Worm (Caenorhabditis elegans): ENCODE data around the gene sbds-1.

Gene sbds-1

DNA sequence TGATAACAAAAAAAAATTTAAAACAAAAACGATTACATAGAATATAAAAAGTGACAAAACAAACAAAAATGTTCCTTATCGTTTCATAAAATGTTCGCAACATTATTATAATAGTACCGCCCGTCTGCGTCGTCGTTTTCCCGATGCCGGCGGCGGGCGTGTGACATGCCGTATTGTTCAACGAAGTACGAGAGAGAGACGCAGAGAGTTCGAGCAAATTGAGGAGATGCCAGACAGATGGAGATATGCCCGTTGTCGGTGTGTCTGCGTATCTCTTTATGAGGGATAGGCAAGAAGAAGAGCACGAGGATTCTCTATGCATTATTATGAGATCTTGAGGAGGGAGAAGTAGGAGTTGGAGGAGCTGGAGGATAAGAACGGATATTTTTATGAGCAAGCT, 14.5 kb downstream of the sbds-1 start:
- TF ChIP-seq nfya-2 (GFP tag; IDR thresholded peaks at IDR 0.05) (no peak), B0019.2 (GFP tag; conservative IDR thresholded peaks at IDR 0.05) (no peak), Y95B8A.8 (GFP tag; IDR thresholded peaks at IDR 0.05) (0 out of 2 replicates have a peak, but pooled peaks have one; percentile 12), efl-1 (GFP tag; optimal IDR thresholded peaks at IDR 0.05) (no peak), ztf-25 (GFP tag; IDR thresholded peaks at IDR 0.05) (no peak), ztf-18 (tag; optimal IDR thresholded peaks at IDR 0.05) (peak; percentile 74), tlf-1 (GFP tag; optimal IDR thresholded peaks at IDR 0.05) (peak; percentile 67), athp-1 (tag; optimal IDR thresholded peaks at IDR 0.05) (peak; percentile 44), hsf-1 (GFP tag; IDR thresholded peaks at IDR 0.05) (no peak), hlh-26 (GFP tag; conservative IDR thresholded peaks at IDR 0.05) (no peak), egl-18 (GFP tag; IDR thresholded peaks at IDR 0.05) (no peak), snpc-4 (GFP tag; optimal IDR thresholded peaks at IDR 0.05) (no peak), snpc-4 (tag; optimal IDR thresholded peaks at IDR 0.05) (peak; percentile 56 to 78 (median 67)), F52B5.7 (tag; optimal IDR thresholded peaks at IDR 0.05) (no peak), xnd-1 (tag; optimal IDR thresholded peaks at IDR 0.05) (no peak), lin-40 (tag; optimal IDR thresholded peaks at IDR 0.05) (peak; percentile 84), ets-4 (GFP tag; optimal IDR thresholded peaks at IDR 0.05) (peak; percentile 64), F10E7.11 (tag; optimal IDR thresholded peaks at IDR 0.05) (no peak), nfyb-1 (GFP tag; IDR thresholded peaks at IDR 0.05) (peak; percentile 74), Y53G8AR.9 (GFP tag; conservative IDR thresholded peaks at IDR 0.05) (peak; percentile 53; the same call in 1 of the 2 replicates), hmg-20 (GFP tag; IDR thresholded peaks at IDR 0.05) (peak; percentile 52; the same call in 1 of the 2 replicates), snpc-3.4 (tag; optimal IDR thresholded peaks at IDR 0.05) (no peak), F37B4.10 (GFP tag; IDR thresholded peaks at IDR 0.05) (no peak), F55B11.4 (tag; optimal IDR thresholded peaks at IDR 0.05; ENCODE audit: borderline replicate concordance, insufficient read depth) (no peak), ztf-6 (GFP tag; IDR thresholded peaks at IDR 0.05) (0 out of 2 replicates have a peak, but pooled peaks have one; percentile 60), snpc-1.3 (tag; optimal IDR thresholded peaks at IDR 0.05; ENCODE audit: insufficient read depth) (no peak), F23B12.7 (tag; optimal IDR thresholded peaks at IDR 0.05; ENCODE audit: insufficient read depth) (peak; percentile 9), tbx-9 (tag; optimal IDR thresholded peaks at IDR 0.05; ENCODE audit: borderline replicate concordance) (no peak), F33H1.4 (GFP tag; IDR thresholded peaks at IDR 0.05) (no peak), ceh-91 (GFP tag; IDR thresholded peaks at IDR 0.05) (no peak), aptf-2 (GFP tag; conservative IDR thresholded peaks at IDR 0.05) (no peak), madf-6 (GFP tag; IDR thresholded peaks at IDR 0.05) (no peak), nhr-90 (tag; optimal IDR thresholded peaks at IDR 0.05) (peak; percentile 56), D2030.7 (GFP tag; IDR thresholded peaks at IDR 0.05) (no peak), ztf-3 (GFP tag; optimal IDR thresholded peaks at IDR 0.05) (no peak), nhr-80 (tag; optimal IDR thresholded peaks at IDR 0.05) (peak; percentile 99), lsy-27 (tag; optimal IDR thresholded peaks at IDR 0.05; ENCODE audit: borderline replicate concordance, insufficient read depth) (no peak), die-1 (tag; optimal IDR thresholded peaks at IDR 0.05) (no peak), ceh-100 (GFP tag; IDR thresholded peaks at IDR 0.05) (no peak), unc-130 (GFP tag; optimal IDR thresholded peaks at IDR 0.05) (no peak), sea-2 (GFP tag; IDR thresholded peaks at IDR 0.05) (no peak), F57A8.1 (GFP tag; optimal IDR thresholded peaks at IDR 0.05) (no peak), sdz-38 (tag; optimal IDR thresholded peaks at IDR 0.05) (no peak), madf-3 (GFP tag; IDR thresholded peaks at IDR 0.05) (no peak), ceh-79 (tag; optimal IDR thresholded peaks at IDR 0.05) (no peak), mcd-1 (GFP tag; IDR thresholded peaks at IDR 0.05) (peak; percentile 70), ceh-40 (GFP tag; IDR thresholded peaks at IDR 0.05) (no peak), tbp1 (GFP tag; optimal IDR thresholded peaks at IDR 0.05) (peak; percentile 69), zim-3 (tag; optimal IDR thresholded peaks at IDR 0.05) (no peak)
